Fruit fly (Drosophila melanogaster): ENCODE data around the gene BHD.

BHD gene

dm6 chr3L:7241217-7241859, 3.0 kb downstream of the BHD start, which contains the start of the genes RpL18 and Neos:
Gene RpL18, minus strand, starts transcription at chr3L:7241351.
Gene Neos, plus strand, starts transcription at chr3L:7241628.
- TF ChIP-seq Crg-1 (GFP tag; optimal IDR thresholded peaks at IDR 0.05) (peak; percentile 85), cic (GFP tag; optimal IDR thresholded peaks at IDR 0.05) (peak; percentile 36), toe (GFP tag; optimal IDR thresholded peaks at IDR 0.05) (peak; percentile 78), ovo (GFP tag; optimal IDR thresholded peaks at IDR 0.05) (peak; percentile 70), CG33017 (tag; optimal IDR thresholded peaks at IDR 0.05) (peak; percentile 61), CG7045 (GFP tag; optimal IDR thresholded peaks at IDR 0.05) (peak; percentile 65), tj (GFP tag; optimal IDR thresholded peaks at IDR 0.05) (peak; percentile 54), CG1620 (GFP tag; optimal IDR thresholded peaks at IDR 0.05) (peak; percentile 68), Hr96 (GFP tag; optimal IDR thresholded peaks at IDR 0.05) (peak; percentile 73), Mnt (GFP tag; optimal IDR thresholded peaks at IDR 0.05) (peak; percentile 90), CG5204 (GFP tag; optimal IDR thresholded peaks at IDR 0.05) (peak; percentile 80), Clk (GFP tag; optimal IDR thresholded peaks at IDR 0.05) (peak; percentile 31), cnc (optimal IDR thresholded peaks at IDR 0.05) (no peak), CG7101 (tag; optimal IDR thresholded peaks at IDR 0.05) (peak; percentile 89), CG14711 (tag; optimal IDR thresholded peaks at IDR 0.05) (peak; percentile 56), kay (GFP tag; ENCODE audit: borderline replicate concordance) (no peak), pad (GFP tag; optimal IDR thresholded peaks at IDR 0.05) (peak; percentile 63), CG11617 (GFP tag; optimal IDR thresholded peaks at IDR 0.05) (peak; percentile 88), bab1 (GFP tag; optimal IDR thresholded peaks at IDR 0.05) (peak; percentile 84), CG12768 (GFP tag; optimal IDR thresholded peaks at IDR 0.05) (peak; percentile 70)

- TF ChIP-seq CG1620 (GFP tag; optimal IDR thresholded peaks at IDR 0.05) (peak; percentile 6), CG7101 (tag; optimal IDR thresholded peaks at IDR 0.05) (peak; percentile 22), kay (GFP tag; ENCODE audit: borderline replicate concordance) (no peak), CG7045 (GFP tag; optimal IDR thresholded peaks at IDR 0.05) (no peak), Crg-1 (GFP tag; optimal IDR thresholded peaks at IDR 0.05) (no peak), Mnt (GFP tag; optimal IDR thresholded peaks at IDR 0.05) (peak; percentile 41), bab1 (GFP tag; optimal IDR thresholded peaks at IDR 0.05) (peak; percentile 21), cnc (optimal IDR thresholded peaks at IDR 0.05) (no peak), pad (GFP tag; optimal IDR thresholded peaks at IDR 0.05) (no peak), Clk (GFP tag; optimal IDR thresholded peaks at IDR 0.05) (no peak), toe (GFP tag; optimal IDR thresholded peaks at IDR 0.05) (peak; percentile 4), CG33017 (tag; optimal IDR thresholded peaks at IDR 0.05) (no peak), CG14711 (tag; optimal IDR thresholded peaks at IDR 0.05) (peak; percentile 9), ovo (GFP tag; optimal IDR thresholded peaks at IDR 0.05) (no peak)
Observed at dm6 chr3L:7243775-7244438, 5.6 kb downstream of the BHD start, which contains the start of the genes mRpL50 and mei-P22. Gene mRpL50, minus strand, starts transcription at chr3L:7243933. Gene mei-P22, plus strand, starts transcription at chr3L:7244388.

- peak; percentile 2 for TF ChIP-seq CG11617 (GFP tag; optimal IDR thresholded peaks at IDR 0.05)
- no peak for TF ChIP-seq kay (GFP tag; ENCODE audit: borderline replicate concordance)
- no peak for TF ChIP-seq Crg-1 (GFP tag; optimal IDR thresholded peaks at IDR 0.05)
- TF ChIP-seq CG33017 (tag; optimal IDR thresholded peaks at IDR 0.05), result no peak
- TF ChIP-seq cnc (optimal IDR thresholded peaks at IDR 0.05), result no peak
- TF ChIP-seq CG14711 (tag; optimal IDR thresholded peaks at IDR 0.05), result no peak
- peak; percentile 19 for TF ChIP-seq toe (GFP tag; optimal IDR thresholded peaks at IDR 0.05)
- no peak for TF ChIP-seq CG5204 (GFP tag; optimal IDR thresholded peaks at IDR 0.05)
- no peak for TF ChIP-seq ovo (GFP tag; optimal IDR thresholded peaks at IDR 0.05)
- no peak for TF ChIP-seq CG12768 (GFP tag; optimal IDR thresholded peaks at IDR 0.05)
- TF ChIP-seq CG7101 (tag; optimal IDR thresholded peaks at IDR 0.05), result peak; percentile 43
- TF ChIP-seq bab1 (GFP tag; optimal IDR thresholded peaks at IDR 0.05), result peak; percentile 35
- peak; percentile 17 for TF ChIP-seq Mnt (GFP tag; optimal IDR thresholded peaks at IDR 0.05)
- no peak for TF ChIP-seq pad (GFP tag; optimal IDR thresholded peaks at IDR 0.05)
- TF ChIP-seq cic (GFP tag; optimal IDR thresholded peaks at IDR 0.05), result no peak
Observed at dm6 chr3L:7249167-7249566, 10.8 kb downstream of the BHD start, which contains the start of gene Cdc27. Gene Cdc27, minus strand, starts transcription at chr3L:7249340.

dm6 chr3L:7250469-7250868, 12.1 kb downstream of the BHD start, which contains the start of gene MED4:
Gene MED4, minus strand, starts transcription at chr3L:7250527.
- peak; percentile 51 for TF ChIP-seq toe (GFP tag; optimal IDR thresholded peaks at IDR 0.05)
- peak; percentile 50 for TF ChIP-seq CG7101 (tag; optimal IDR thresholded peaks at IDR 0.05)
- peak; percentile 16 for TF ChIP-seq CG14711 (tag; optimal IDR thresholded peaks at IDR 0.05)
- TF ChIP-seq CG33017 (tag; optimal IDR thresholded peaks at IDR 0.05), result no peak
- no peak for TF ChIP-seq kay (GFP tag; ENCODE audit: borderline replicate concordance)
- TF ChIP-seq cic (GFP tag; optimal IDR thresholded peaks at IDR 0.05), result no peak
- peak; percentile 18 for TF ChIP-seq Crg-1 (GFP tag; optimal IDR thresholded peaks at IDR 0.05)
- TF ChIP-seq CG11617 (GFP tag; optimal IDR thresholded peaks at IDR 0.05), result peak; percentile 24
- peak; percentile 45 for TF ChIP-seq CG7045 (GFP tag; optimal IDR thresholded peaks at IDR 0.05)
- TF ChIP-seq Mnt (GFP tag; optimal IDR thresholded peaks at IDR 0.05), result peak; percentile 43
- TF ChIP-seq pad (GFP tag; optimal IDR thresholded peaks at IDR 0.05), result peak; percentile 17
- TF ChIP-seq tj (GFP tag; optimal IDR thresholded peaks at IDR 0.05), result peak; percentile 20
- peak; percentile 5 for TF ChIP-seq Clk (GFP tag; optimal IDR thresholded peaks at IDR 0.05)
- no peak for TF ChIP-seq CG5204 (GFP tag; optimal IDR thresholded peaks at IDR 0.05)
- TF ChIP-seq ovo (GFP tag; optimal IDR thresholded peaks at IDR 0.05), result no peak
- TF ChIP-seq bab1 (GFP tag; optimal IDR thresholded peaks at IDR 0.05), result peak; percentile 67
- TF ChIP-seq Hr96 (GFP tag; optimal IDR thresholded peaks at IDR 0.05), result peak; percentile 17
- TF ChIP-seq CG1620 (GFP tag; optimal IDR thresholded peaks at IDR 0.05), result peak; percentile 38
- peak; percentile 41 for TF ChIP-seq CG12768 (GFP tag; optimal IDR thresholded peaks at IDR 0.05)
- TF ChIP-seq cnc (optimal IDR thresholded peaks at IDR 0.05), result no peak

- TF ChIP-seq ovo (GFP tag; optimal IDR thresholded peaks at IDR 0.05) (no peak), CG11617 (GFP tag; optimal IDR thresholded peaks at IDR 0.05) (no peak), kay (GFP tag; ENCODE audit: borderline replicate concordance) (no peak), CG14711 (tag; optimal IDR thresholded peaks at IDR 0.05) (no peak), CG12768 (GFP tag; optimal IDR thresholded peaks at IDR 0.05) (no peak), Crg-1 (GFP tag; optimal IDR thresholded peaks at IDR 0.05) (no peak), Mnt (GFP tag; optimal IDR thresholded peaks at IDR 0.05) (no peak), toe (GFP tag; optimal IDR thresholded peaks at IDR 0.05) (no peak), tj (GFP tag; optimal IDR thresholded peaks at IDR 0.05) (no peak), CG1620 (GFP tag; optimal IDR thresholded peaks at IDR 0.05) (no peak), cic (GFP tag; optimal IDR thresholded peaks at IDR 0.05) (no peak), CG33017 (tag; optimal IDR thresholded peaks at IDR 0.05) (no peak), Hr96 (GFP tag; optimal IDR thresholded peaks at IDR 0.05) (no peak), pad (GFP tag; optimal IDR thresholded peaks at IDR 0.05) (no peak), CG7101 (tag; optimal IDR thresholded peaks at IDR 0.05) (no peak), bab1 (GFP tag; optimal IDR thresholded peaks at IDR 0.05) (no peak), CG7045 (GFP tag; optimal IDR thresholded peaks at IDR 0.05) (no peak), Clk (GFP tag; optimal IDR thresholded peaks at IDR 0.05) (no peak)
Observed at dm6 chr3L:7254724-7255123, 16.4 kb downstream of the BHD start.
